Fruit fly (Drosophila melanogaster) whole organism, embryonic: ENCODE results near the gene ppk.

Source experiments
- Adf1 ChIP-seq: fragments of 200-800 bp; sonication (Bioruptor generic); IDR thresholded peaks from 2 replicates; pipeline ENCODE4 v1.3.6; 2022; ENCODE audit warnings: missing biosample characterization, missing genetic modification characterization
- Aef1 ChIP-seq: fragments of 200-800 bp; sonication (Bioruptor generic); IDR thresholded peaks from 3 replicates; pipeline ENCODE4 v1.3.6; 2022; ENCODE audit warnings: missing biosample characterization, missing genetic modification characterization
- CG11695 ChIP-seq: fragments of 200-800 bp; sonication (Bioruptor generic); IDR thresholded peaks from 3 replicates; pipeline ENCODE4 v1.3.6; 2022; ENCODE audit warnings: missing biosample characterization, missing genetic modification characterization
- CG12744 ChIP-seq: fragments of 200-800 bp; sonication (Bioruptor generic); optimal IDR thresholded peaks from 2 replicates; lab custom pipeline; 2016; ENCODE audit warnings: missing biosample characterization, missing genetic modification characterization
- CG13287 ChIP-seq: fragments of 200-800 bp; sonication (Bioruptor generic); IDR thresholded peaks from 2 replicates; pipeline ENCODE4 v1.3.6; 2022; ENCODE audit warnings: missing biosample characterization, missing genetic modification characterization; ENCODE audit not compliant: partially characterized antibody
- CG13296 ChIP-seq: fragments of 200-800 bp; sonication (Bioruptor generic); optimal IDR thresholded peaks from 3 replicates; lab custom pipeline; 2018; ENCODE audit warnings: missing biosample characterization, mild to moderate bottlenecking, missing genetic modification characterization
- CG14667 ChIP-seq: fragments of 200-800 bp; sonication (Bioruptor generic); IDR thresholded peaks from 2 replicates; pipeline ENCODE4 v1.3.6; 2022; ENCODE audit warnings: missing biosample characterization, missing genetic modification characterization
- CG34224 ChIP-seq: fragments of 200-800 bp; sonication (Bioruptor generic); IDR thresholded peaks from 3 replicates; pipeline ENCODE4 v1.3.6; 2022; ENCODE audit warnings: missing biosample characterization, missing genetic modification characterization; ENCODE audit not compliant: partially characterized antibody
- CG42726 ChIP-seq: fragments of 200-800 bp; sonication (Bioruptor generic); IDR thresholded peaks from 2 replicates; pipeline ENCODE4 v1.3.6; 2022; ENCODE audit warnings: missing biosample characterization, missing genetic modification characterization; ENCODE audit not compliant: partially characterized antibody
- CG4360 ChIP-seq: fragments of 200-800 bp; sonication (Bioruptor generic); IDR thresholded peaks from 2 replicates; pipeline ENCODE4 v1.3.6; 2022; ENCODE audit warnings: missing biosample characterization, missing genetic modification characterization
- CG8290 ChIP-seq, 3 experiments: fragments of 200-800 bp; sonication (Bioruptor generic); optimal IDR thresholded peaks; 2 replicates each; lab custom pipeline; 2016 to 2019; ENCODE audit warnings: missing biosample characterization in 3 of 3, missing genetic modification characterization in 3 of 3, mild to moderate bottlenecking in 2 of 3, moderate library complexity in 1 of 3
- Deaf1 ChIP-seq: fragments of 200-800 bp; optimal IDR thresholded peaks from 3 replicates; lab custom pipeline; 2019; ENCODE audit warnings: missing biosample characterization, mild to moderate bottlenecking, missing genetic modification characterization, moderate library complexity
- Eip74EF ChIP-seq, 2 experiments: fragments of 200-800 bp in 1 of 2; fragments of >200 bp in 1 of 2; sonication (Bioruptor generic) in 1 of 2; optimal IDR thresholded peaks; 2 replicates each; lab custom pipeline; 2017 to 2019; ENCODE audit warnings: missing biosample characterization in 2 of 2, missing genetic modification characterization in 2 of 2, mild to moderate bottlenecking in 1 of 2, moderate library complexity in 1 of 2
- HLH3B ChIP-seq: fragments of 200-800 bp; sonication (Bioruptor generic); IDR thresholded peaks from 2 replicates; pipeline ENCODE4 v1.3.6; 2022; ENCODE audit warnings: missing biosample characterization, missing genetic modification characterization
- Hr51 ChIP-seq, 2 experiments: fragments of 200-800 bp; sonication (Bioruptor generic); optimal IDR thresholded peaks; 2 replicates in 1 of 2; 3 replicates in 1 of 2; lab custom pipeline; 2016 to 2018; ENCODE audit warnings: missing biosample characterization in 2 of 2, missing genetic modification characterization in 2 of 2, mild to moderate bottlenecking in 1 of 2, moderate library complexity in 1 of 2
- Med ChIP-seq: fragments of 200-800 bp; sonication (Bioruptor generic); peaks from one replicate; lab custom pipeline; 2016; ENCODE audit warnings: missing biosample characterization, missing genetic modification characterization, mild to moderate bottlenecking, inconsistent platforms, moderate library complexity
- NFAT ChIP-seq: fragments of 200-800 bp; sonication (Bioruptor generic); IDR thresholded peaks from 2 replicates; pipeline ENCODE4 v1.3.6; 2022; ENCODE audit warnings: missing biosample characterization, missing genetic modification characterization
- Nf-YB ChIP-seq: fragments of 200-800 bp; sonication (Bioruptor generic); optimal IDR thresholded peaks from 3 replicates; lab custom pipeline; 2019; ENCODE audit warnings: missing biosample characterization, mild to moderate bottlenecking, missing genetic modification characterization, moderate library complexity
- Pdp1 ChIP-seq, 2 experiments: fragments of 200-800 bp; sonication (Bioruptor generic); optimal IDR thresholded peaks; 3 replicates each; lab custom pipeline; 2016; ENCODE audit warnings: missing biosample characterization in 2 of 2, missing genetic modification characterization in 2 of 2, mild to moderate bottlenecking in 1 of 2, moderate library complexity in 1 of 2
- abd-A ChIP-seq: fragments of 200-800 bp; sonication (Bioruptor generic); optimal IDR thresholded peaks from 3 replicates; lab custom pipeline; 2019; ENCODE audit warnings: missing biosample characterization, mild to moderate bottlenecking, missing genetic modification characterization, moderate library complexity
- bbx ChIP-seq: fragments of 200-800 bp; sonication (Bioruptor generic); IDR thresholded peaks from 2 replicates; pipeline ENCODE4 v1.3.6; 2022; ENCODE audit warnings: missing biosample characterization, missing genetic modification characterization; ENCODE audit not compliant: partially characterized antibody
- btn ChIP-seq: fragments of 200-800 bp; sonication (Bioruptor generic); optimal IDR thresholded peaks from 2 replicates; lab custom pipeline; 2016; ENCODE audit warnings: missing biosample characterization, missing genetic modification characterization
- cato ChIP-seq: fragments of 200-800 bp; sonication (Bioruptor generic); optimal IDR thresholded peaks from 2 replicates; lab custom pipeline; 2016; ENCODE audit warnings: missing biosample characterization, missing genetic modification characterization, borderline replicate concordance
- caup ChIP-seq: fragments of 200-800 bp; sonication (Bioruptor generic); optimal IDR thresholded peaks from 3 replicates; lab custom pipeline; 2017; ENCODE audit warnings: missing biosample characterization, mild to moderate bottlenecking, missing genetic modification characterization, moderate library complexity; ENCODE audit not compliant: severe bottlenecking
- chinmo ChIP-seq: fragments of 200-800 bp; sonication (Bioruptor generic); IDR thresholded peaks from 4 replicates; pipeline ENCODE4 v1.3.6; 2022; ENCODE audit warnings: missing biosample characterization, missing genetic modification characterization; ENCODE audit not compliant: partially characterized antibody
- ci ChIP-seq: fragments of 200-800 bp; sonication (Bioruptor generic); IDR thresholded peaks from 3 replicates; pipeline ENCODE4 v1.3.6; 2022; ENCODE audit warnings: missing biosample characterization, missing genetic modification characterization
- da ChIP-seq: fragments of 200-800 bp; sonication (Bioruptor generic); optimal IDR thresholded peaks from 2 replicates; lab custom pipeline; 2016; ENCODE audit warnings: missing biosample characterization, missing genetic modification characterization
- ems ChIP-seq: fragments of 200-800 bp; sonication (Bioruptor generic); optimal IDR thresholded peaks from 3 replicates; lab custom pipeline; 2016; ENCODE audit warnings: missing biosample characterization, missing genetic modification characterization
- ewg ChIP-seq: fragments of 200-800 bp; sonication (Bioruptor generic); optimal IDR thresholded peaks from 3 replicates; lab custom pipeline; 2017; ENCODE audit warnings: mild to moderate bottlenecking, missing biosample characterization, missing genetic modification reagents, missing genetic modification characterization
- gcm2 ChIP-seq: fragments of 200-800 bp; sonication (Bioruptor generic); optimal IDR thresholded peaks from 2 replicates; lab custom pipeline; 2016; ENCODE audit warnings: missing biosample characterization, missing genetic modification characterization
- hbn ChIP-seq: fragments of 200-800 bp; sonication (Bioruptor generic); IDR thresholded peaks from 2 replicates; pipeline ENCODE4 v1.3.6; 2022; ENCODE audit warnings: missing biosample characterization, missing genetic modification characterization; ENCODE audit not compliant: partially characterized antibody
- lab ChIP-seq: fragments of 200-800 bp; sonication (Bioruptor generic); optimal IDR thresholded peaks from 3 replicates; lab custom pipeline; 2017; ENCODE audit warnings: missing biosample characterization, missing genetic modification characterization, mild to moderate bottlenecking, moderate library complexity, missing genetic modification reagents
- mam ChIP-seq: fragments of 200-800 bp; sonication (Bioruptor generic); optimal IDR thresholded peaks from 3 replicates; lab custom pipeline; 2016; ENCODE audit warnings: missing biosample characterization, missing genetic modification characterization
- nau ChIP-seq: fragments of 200-800 bp; sonication (Bioruptor generic); optimal IDR thresholded peaks from 3 replicates; lab custom pipeline; 2017; ENCODE audit warnings: missing biosample characterization, mild to moderate bottlenecking, missing genetic modification characterization, missing genetic modification reagents
- nerfin-1 ChIP-seq: fragments of 200-800 bp; sonication (Bioruptor generic); optimal IDR thresholded peaks from 3 replicates; lab custom pipeline; 2019; ENCODE audit warnings: missing biosample characterization, mild to moderate bottlenecking, missing genetic modification characterization, moderate library complexity
- nom ChIP-seq: fragments of 200-800 bp; sonication (Bioruptor generic); optimal IDR thresholded peaks from 2 replicates; lab custom pipeline; 2017; ENCODE audit warnings: missing biosample characterization, missing genetic modification characterization, mild to moderate bottlenecking, moderate library complexity, missing genetic modification reagents
- oc ChIP-seq: fragments of 200-800 bp; sonication (Bioruptor generic); optimal IDR thresholded peaks from 2 replicates; lab custom pipeline; 2018; ENCODE audit warnings: missing biosample characterization, mild to moderate bottlenecking, missing genetic modification characterization, moderate library complexity
- otp ChIP-seq: fragments of 200-800 bp; sonication (Bioruptor generic); IDR thresholded peaks from 3 replicates; pipeline ENCODE4, ENCODE4 v1.3.6; 2022; ENCODE audit warnings: missing biosample characterization, missing genetic modification characterization
- sens ChIP-seq: fragments of 200-800 bp; sonication (Bioruptor generic); peaks from one replicate; lab custom pipeline; 2016; ENCODE audit warnings: missing biosample characterization, missing genetic modification characterization
- seq ChIP-seq: fragments of 200-800 bp; sonication (Bioruptor generic); IDR thresholded peaks from 2 replicates; pipeline ENCODE4 v1.3.6; 2022; ENCODE audit warnings: missing biosample characterization, missing genetic modification characterization
- sqz ChIP-seq: fragments of 200-800 bp; sonication (Bioruptor generic); optimal IDR thresholded peaks from 3 replicates; lab custom pipeline; 2018; ENCODE audit warnings: missing biosample characterization, mild to moderate bottlenecking, missing genetic modification characterization
- stwl ChIP-seq: fragments of 200-800 bp; sonication (Bioruptor generic); optimal IDR thresholded peaks from 3 replicates; lab custom pipeline; 2018; ENCODE audit warnings: missing biosample characterization, mild to moderate bottlenecking, missing genetic modification characterization, moderate library complexity
- tna ChIP-seq: fragments of 200-800 bp; sonication (Bioruptor generic); IDR thresholded peaks from 2 replicates; pipeline ENCODE4 v1.3.6; 2022; ENCODE audit warnings: missing biosample characterization, missing genetic modification characterization; ENCODE audit not compliant: partially characterized antibody
- trem ChIP-seq: fragments of 200-800 bp; optimal IDR thresholded peaks from 3 replicates; lab custom pipeline; 2019; ENCODE audit warnings: missing biosample characterization, mild to moderate bottlenecking, missing genetic modification characterization, moderate library complexity
- unc-4 ChIP-seq: fragments of 200-800 bp; sonication (Bioruptor generic); IDR thresholded peaks from 2 replicates; pipeline ENCODE4 v1.3.6; 2022; ENCODE audit warnings: missing biosample characterization, missing genetic modification characterization; ENCODE audit not compliant: partially characterized antibody
- vvl ChIP-seq: fragments of 200-800 bp; sonication (Bioruptor generic); IDR thresholded peaks from 2 replicates; pipeline ENCODE4 v1.3.6; 2022; ENCODE audit warnings: missing biosample characterization, missing genetic modification characterization
- yki ChIP-seq: fragments of >200 bp; optimal IDR thresholded peaks from 3 replicates; lab custom pipeline; 2018

The ppk gene

DNA sequence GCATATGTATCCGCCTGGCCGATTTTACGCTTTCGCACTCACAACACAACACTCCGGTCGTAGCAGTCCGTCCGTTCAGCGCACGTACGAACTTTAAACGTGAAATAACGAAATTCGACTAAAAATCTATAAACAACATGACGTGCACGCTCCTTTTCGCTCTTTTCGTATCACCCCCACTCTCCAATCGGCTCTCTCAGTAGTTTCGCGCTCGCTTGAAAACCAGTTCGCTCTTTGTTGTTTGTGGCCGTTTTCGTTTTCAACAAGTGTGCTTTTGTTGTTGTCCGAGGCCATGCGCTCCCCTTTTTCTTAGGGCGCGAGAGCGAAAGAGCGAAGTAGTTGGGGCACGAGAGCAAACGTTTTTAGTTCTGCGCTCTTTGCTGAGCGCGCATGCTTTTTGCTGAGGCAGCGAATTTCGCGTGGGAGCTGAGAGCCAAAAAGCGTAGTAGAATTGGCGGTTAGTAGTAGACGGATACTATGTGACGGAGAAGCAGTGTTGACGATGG lies 28.5 kb upstream of the ppk start, which contains the start of gene elB (continued):
- peak; percentile 77 for TF ChIP-seq Med (GFP tag; lab: Kevin White, UChicago)
- peak; percentile 86 for TF ChIP-seq CG34224 (GFP tag; lab: Robert Waterston, UW)
- peak; percentile 6 for TF ChIP-seq CG13296 (GFP tag; lab: Kevin White, UChicago)
- TF ChIP-seq CG14667, result no peak
- peak; percentile 8 for TF ChIP-seq btn (GFP tag; lab: Kevin White, UChicago)
- TF ChIP-seq yki (lab: Kevin White, UChicago), result peak; percentile 96
- no peak for TF ChIP-seq mam (GFP tag; lab: Kevin White, UChicago)
- no peak for TF ChIP-seq CG12744 (GFP tag; lab: Kevin White, UChicago)
- peak; percentile 86 for TF ChIP-seq CG4360 (GFP tag; lab: Robert Waterston, UW)
- peak; percentile 72 for TF ChIP-seq CG13287
- TF ChIP-seq Pdp1 (GFP tag; optimal IDR thresholded peaks at IDR 0.05; lab: Kevin White, UChicago), result peak in 1 of 2 experiments; percentile 22
- TF ChIP-seq Adf1 (GFP tag; lab: Robert Waterston, UW), result peak; percentile 69; the same call in 1 of the 2 replicates
- no peak for TF ChIP-seq nerfin-1 (tag; lab: Kevin White, UChicago)
- TF ChIP-seq nom (GFP tag; lab: Kevin White, UChicago), result peak; percentile 48
- TF ChIP-seq sens (GFP tag; lab: Kevin White, UChicago), result no peak
- TF ChIP-seq nau (GFP tag; lab: Kevin White, UChicago), result peak; percentile 23
- TF ChIP-seq seq (GFP tag; lab: Robert Waterston, UW), result peak; percentile 61; the same call in 1 of the 2 replicates
- peak; percentile 96; the same call in 3 of the 4 replicates for TF ChIP-seq chinmo
- peak; percentile 38; the same call in 1 of the 2 replicates for TF ChIP-seq hbn (GFP tag; lab: Robert Waterston, UW)
- TF ChIP-seq gcm2, result no peak
- peak in 1 of 2 experiments; percentile 2 for TF ChIP-seq Hr51 (GFP tag; optimal IDR thresholded peaks at IDR 0.05; lab: Kevin White, UChicago)
- TF ChIP-seq Eip74EF (GFP tag; optimal IDR thresholded peaks at IDR 0.05; lab: Kevin White, UChicago), result peak in 1 of 2 experiments; percentile 41
- peak; percentile 71 for TF ChIP-seq Aef1 (GFP tag; lab: Robert Waterston, UW)
- 0 out of 2 replicates have a peak, but pooled peaks have one; percentile 26 for TF ChIP-seq bbx
- peak; percentile 13; the same call in 1 of the 2 replicates for TF ChIP-seq HLH3B
- TF ChIP-seq CG11695 (GFP tag; lab: Robert Waterston, UW), result peak; percentile 36; the same call in 1 of the 3 replicates
- TF ChIP-seq unc-4 (GFP tag; lab: Robert Waterston, UW), result peak; percentile 68; the same call in 1 of the 2 replicates
- TF ChIP-seq Deaf1 (tag; lab: Kevin White, UChicago), result peak; percentile 75
- TF ChIP-seq tna, result 0 out of 2 replicates have a peak, but pooled peaks have one; percentile 37
- TF ChIP-seq otp, result 0 out of 3 replicates have a peak, but pooled peaks have one; percentile 56
- no peak for TF ChIP-seq NFAT (GFP tag; lab: Robert Waterston, UW)
- peak; percentile 1 for TF ChIP-seq sqz (GFP tag; lab: Kevin White, UChicago)
- peak; percentile 74 for TF ChIP-seq Nf-YB (GFP tag; lab: Kevin White, UChicago)
- TF ChIP-seq da (GFP tag; lab: Kevin White, UChicago), result no peak
- no peak for TF ChIP-seq CG8290 (GFP tag; optimal IDR thresholded peaks at IDR 0.05; lab: Kevin White, UChicago)
- peak in 1 of 2 experiments; percentile 64 for TF ChIP-seq CG8290 (tag; optimal IDR thresholded peaks at IDR 0.05; lab: Kevin White, UChicago)

DNA sequence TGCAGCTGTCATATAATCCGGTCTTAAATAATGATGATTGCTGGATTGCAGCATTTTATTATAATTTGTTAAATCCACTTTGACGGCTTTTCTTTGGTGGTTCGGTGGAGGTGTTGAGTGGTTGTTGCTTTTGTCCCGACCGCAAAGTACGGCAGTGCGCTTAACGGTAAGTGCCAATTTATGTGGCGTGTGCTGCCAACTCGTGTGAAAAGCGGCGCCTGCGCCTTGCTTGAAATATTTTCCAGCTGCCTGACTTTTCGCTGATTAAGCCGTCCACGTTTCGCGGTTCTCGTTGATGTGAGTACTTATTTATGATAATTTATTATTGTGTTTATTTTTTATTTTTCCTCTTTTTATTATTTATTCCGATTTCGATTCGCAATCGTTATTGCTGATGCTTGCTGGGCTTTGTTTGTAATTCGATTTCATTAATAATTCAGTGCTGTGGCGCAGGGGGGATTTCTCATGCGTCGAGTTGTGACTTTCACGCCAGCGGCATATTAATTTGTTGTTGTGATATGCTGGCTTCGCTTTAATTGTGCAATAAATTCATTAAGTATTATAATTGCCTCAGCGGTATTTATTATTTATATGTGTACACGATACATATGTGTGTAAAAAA lies 27.5 kb upstream of the ppk start:
- no peak for TF ChIP-seq Aef1 (GFP tag; lab: Robert Waterston, UW)
- TF ChIP-seq ems, result no peak
- TF ChIP-seq vvl (GFP tag; lab: Robert Waterston, UW), result peak; percentile 44; the same call in 1 of the 2 replicates
- TF ChIP-seq ewg, result peak; percentile 95
- peak; percentile 96 for TF ChIP-seq trem (tag; lab: Kevin White, UChicago)
- peak; percentile 47; the same call in 2 of the 3 replicates for TF ChIP-seq ci (GFP tag; lab: Robert Waterston, UW)
- 0 out of 2 replicates have a peak, but pooled peaks have one; percentile 29 for TF ChIP-seq CG42726 (GFP tag; lab: Robert Waterston, UW)
- peak; percentile 6 for TF ChIP-seq abd-A
- no peak for TF ChIP-seq cato (GFP tag; lab: Kevin White, UChicago)
- no peak for TF ChIP-seq caup (GFP tag; lab: Kevin White, UChicago)
- TF ChIP-seq lab, result peak; percentile 9
- peak; percentile 44 for TF ChIP-seq oc (tag; lab: Kevin White, UChicago)
- TF ChIP-seq Nf-YB (GFP tag; lab: Kevin White, UChicago), result no peak
- peak; percentile 44 for TF ChIP-seq stwl (tag; lab: Kevin White, UChicago)
